Worm (Caenorhabditis elegans): ENCODE data around the gene sand-1.

The sand-1 gene

DNA sequence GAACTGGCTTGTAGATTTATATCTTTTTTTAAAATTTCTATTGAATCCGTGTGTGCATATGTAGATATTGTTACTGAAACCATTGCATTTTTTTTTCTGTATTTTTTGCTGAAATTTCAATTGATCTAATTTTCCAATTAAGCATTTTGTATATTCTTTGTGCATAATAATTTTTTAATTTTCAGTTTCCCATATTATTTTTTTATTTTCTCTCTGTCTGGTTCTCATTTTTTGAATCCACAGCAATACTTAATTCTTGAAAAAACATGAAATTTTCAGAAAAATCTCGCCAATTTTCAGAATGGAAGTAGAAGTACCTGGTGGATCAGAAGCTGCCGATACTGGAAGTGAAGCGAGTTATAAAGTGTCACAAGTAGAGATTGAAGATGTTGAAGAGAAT lies at the start of gene sand-1:
Gene sand-1, plus strand, starts transcription at position 301 of the 400 bp plus-strand sequence.
- no peak for TF ChIP-seq hlh-13 (GFP tag; optimal IDR thresholded peaks at IDR 0.05)
- no peak for TF ChIP-seq ceh-19 (GFP tag; optimal IDR thresholded peaks at IDR 0.05)
- no peak for TF ChIP-seq syd-9 (tag; optimal IDR thresholded peaks at IDR 0.05)
- no peak for TF ChIP-seq hlh-8 (tag; optimal IDR thresholded peaks at IDR 0.05)
- no peak for TF ChIP-seq zip-5 (tag; optimal IDR thresholded peaks at IDR 0.05)
- TF ChIP-seq odd-2 (tag; optimal IDR thresholded peaks at IDR 0.05) = no peak
- no peak for TF ChIP-seq C08G9.2 (tag; optimal IDR thresholded peaks at IDR 0.05)
- no peak for TF ChIP-seq nfya-1 (tag; optimal IDR thresholded peaks at IDR 0.05)
- no peak for TF ChIP-seq tbx-2 (tag; optimal IDR thresholded peaks at IDR 0.05)
- TF ChIP-seq fkh-10 (GFP tag; optimal IDR thresholded peaks at IDR 0.05) = no peak
- TF ChIP-seq ceh-24 (tag; optimal IDR thresholded peaks at IDR 0.05) = no peak
- no peak for TF ChIP-seq ceh-34 (tag; optimal IDR thresholded peaks at IDR 0.05)
- TF ChIP-seq hlh-30 (tag; optimal IDR thresholded peaks at IDR 0.05; ENCODE audit: insufficient read depth) = no peak
- TF ChIP-seq pha-2 (tag; optimal IDR thresholded peaks at IDR 0.05) = no peak

- no peak for TF ChIP-seq C08G9.2 (tag; optimal IDR thresholded peaks at IDR 0.05)
- no peak for TF ChIP-seq sox-2 (GFP tag; IDR thresholded peaks at IDR 0.05)
- no peak for TF ChIP-seq dmd-4 (tag; optimal IDR thresholded peaks at IDR 0.05; ENCODE audit: borderline replicate concordance)
- TF ChIP-seq ceh-9 (tag; optimal IDR thresholded peaks at IDR 0.05) = no peak
- no peak for TF ChIP-seq sox-4 (tag; optimal IDR thresholded peaks at IDR 0.05)
- TF ChIP-seq ceh-6 (GFP tag; optimal IDR thresholded peaks at IDR 0.05) = no peak
Observed at ce11 chrIV:5317106-5317505, 49.6 kb upstream of the sand-1 start.

DNA sequence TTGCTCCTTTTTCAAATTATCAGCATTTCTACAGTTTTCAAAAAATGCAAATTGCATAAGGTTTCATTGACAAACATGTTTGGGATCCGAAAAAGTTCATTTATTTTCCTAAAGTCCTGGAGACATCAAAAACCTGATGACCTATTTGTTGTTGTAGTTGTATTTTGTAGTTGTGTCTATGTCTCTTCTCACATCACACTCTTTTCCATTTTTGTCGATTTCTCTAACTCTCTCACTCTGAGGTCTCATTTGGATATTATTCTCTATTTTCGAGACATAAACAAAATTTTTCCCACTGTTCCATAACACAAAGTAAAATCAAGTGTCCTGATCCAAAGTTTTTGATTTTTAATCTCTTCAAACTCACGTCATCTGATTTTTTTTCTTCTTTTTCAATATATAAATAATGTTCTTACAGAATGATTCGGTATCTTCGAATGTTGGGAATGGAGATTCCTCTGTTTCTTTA lies 47.8 kb upstream of the sand-1 start, which contains the start of gene slc-46A:
Gene slc-46A, plus strand, starts transcription at position 419 of the 469 bp plus-strand sequence.
- no peak for TF ChIP-seq eyg-1 (tag; optimal IDR thresholded peaks at IDR 0.05)

ce11 chrIV:5326144-5326543 lies 40.5 kb upstream of the sand-1 start, which contains the start of gene Y4C6B.4:
TSS of gene Y4C6B.4 (plus strand) at chrIV:5326444.
- TF ChIP-seq ahr-1 (tag; optimal IDR thresholded peaks at IDR 0.05) (no peak), syd-9 (tag; optimal IDR thresholded peaks at IDR 0.05) (no peak), fkh-10 (GFP tag; optimal IDR thresholded peaks at IDR 0.05) (no peak), ref-2 (tag; optimal IDR thresholded peaks at IDR 0.05) (no peak), dmd-4 (tag; optimal IDR thresholded peaks at IDR 0.05; ENCODE audit: borderline replicate concordance) (no peak), sox-2 (GFP tag; IDR thresholded peaks at IDR 0.05) (no peak), pros-1 (tag; optimal IDR thresholded peaks at IDR 0.05) (no peak), tbx-2 (tag; optimal IDR thresholded peaks at IDR 0.05) (no peak), nfya-1 (tag; optimal IDR thresholded peaks at IDR 0.05) (no peak), hlh-6 (tag; optimal IDR thresholded peaks at IDR 0.05) (no peak), sox-4 (tag; optimal IDR thresholded peaks at IDR 0.05) (no peak), ceh-19 (GFP tag; optimal IDR thresholded peaks at IDR 0.05) (no peak), che-1 (tag; optimal IDR thresholded peaks at IDR 0.05) (no peak)

DNA sequence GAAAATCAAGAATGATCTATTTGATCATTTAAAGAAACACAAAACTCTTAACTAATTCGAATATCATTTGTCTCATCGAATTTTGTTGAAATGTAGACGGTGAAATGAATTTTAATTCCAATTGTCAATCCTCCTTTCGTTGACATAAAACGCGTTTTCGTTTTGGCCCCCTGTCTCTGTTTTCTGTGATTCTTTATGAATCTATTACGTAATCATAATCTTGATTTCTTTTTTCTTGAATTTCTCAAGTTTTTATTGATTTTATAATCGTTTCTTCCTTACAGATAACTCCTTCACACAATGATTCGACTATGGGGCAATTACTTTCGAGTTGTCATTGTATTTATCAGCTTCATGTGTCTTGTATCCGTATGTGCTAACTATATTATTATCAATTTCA lies 34.5 kb upstream of the sand-1 start, which contains the start of gene Y4C6B.3:
Gene Y4C6B.3, plus strand, starts transcription at position 301 of the 400 bp plus-strand sequence.
- TF ChIP-seq nfya-1 (tag; optimal IDR thresholded peaks at IDR 0.05) = no peak
- TF ChIP-seq C38D4.7 (GFP tag; optimal IDR thresholded peaks at IDR 0.05) = no peak
- TF ChIP-seq ceh-24 (tag; optimal IDR thresholded peaks at IDR 0.05) = no peak
- no peak for TF ChIP-seq ceh-34 (tag; optimal IDR thresholded peaks at IDR 0.05)
- no peak for TF ChIP-seq sox-2 (GFP tag; IDR thresholded peaks at IDR 0.05)
- no peak for TF ChIP-seq ceh-6 (GFP tag; optimal IDR thresholded peaks at IDR 0.05)
- TF ChIP-seq dmd-4 (tag; optimal IDR thresholded peaks at IDR 0.05; ENCODE audit: borderline replicate concordance) = no peak
- TF ChIP-seq pha-2 (tag; optimal IDR thresholded peaks at IDR 0.05) = no peak
- TF ChIP-seq ets-4 (tag; optimal IDR thresholded peaks at IDR 0.05) = no peak
- no peak for TF ChIP-seq pha-4 (tag; optimal IDR thresholded peaks at IDR 0.05)
- no peak for TF ChIP-seq pax-1 (tag; optimal IDR thresholded peaks at IDR 0.05)
- TF ChIP-seq Y22D7AL.16 (tag; optimal IDR thresholded peaks at IDR 0.05) = no peak
- no peak for TF ChIP-seq sox-4 (tag; optimal IDR thresholded peaks at IDR 0.05)
- no peak for TF ChIP-seq elt-2 (tag; optimal IDR thresholded peaks at IDR 0.05)

All from whole organism, late embryonic.